Fruit fly (Drosophila melanogaster): ENCODE results near the gene 5-HT2B.

5-HT2B gene

dm6 chr3R:8669900-8670528 is 92.0 kb downstream of the 5-HT2B start (continued):
- TF ChIP-seq Gug (GFP tag; IDR thresholded peaks at IDR 0.05) (no peak), Lpt (GFP tag; optimal IDR thresholded peaks at IDR 0.05) (no peak), Hr4 (GFP tag; optimal IDR thresholded peaks at IDR 0.05) (peak; percentile 10), CG16779 (tag; optimal IDR thresholded peaks at IDR 0.05) (no peak), CG10631 (GFP tag; optimal IDR thresholded peaks at IDR 0.05) (peak; percentile 8), OdsH (GFP tag; optimal IDR thresholded peaks at IDR 0.05) (no peak), CG6163 (GFP tag; IDR thresholded peaks at IDR 0.05) (peak; percentile 71), esn (GFP tag; optimal IDR thresholded peaks at IDR 0.05) (no peak), achi (GFP tag; optimal IDR thresholded peaks at IDR 0.05) (no peak), CG7368 (GFP tag; optimal IDR thresholded peaks at IDR 0.05) (no peak), Sox102F (GFP tag; optimal IDR thresholded peaks at IDR 0.05) (no peak), fd85E (GFP tag; optimal IDR thresholded peaks at IDR 0.05) (no peak), eg (GFP tag; IDR thresholded peaks at IDR 0.05) (peak; percentile 64), CG1621 (tag; optimal IDR thresholded peaks at IDR 0.05) (no peak), CG4318 (GFP tag; optimal IDR thresholded peaks at IDR 0.05) (no peak), lz (GFP tag; optimal IDR thresholded peaks at IDR 0.05) (no peak), Sox15 (GFP tag; optimal IDR thresholded peaks at IDR 0.05) (peak; percentile 17), Ets21C (GFP tag; optimal IDR thresholded peaks at IDR 0.05) (no peak), CG11762 (GFP tag; optimal IDR thresholded peaks at IDR 0.05; ENCODE audit: insufficient read depth) (no peak), CG6808 (GFP tag; optimal IDR thresholded peaks at IDR 0.05) (no peak), net (GFP tag; optimal IDR thresholded peaks at IDR 0.05) (no peak), CG8632 (GFP tag; optimal IDR thresholded peaks at IDR 0.05) (no peak), topi (GFP tag; optimal IDR thresholded peaks at IDR 0.05) (no peak), CG31627 (GFP tag; optimal IDR thresholded peaks at IDR 0.05) (peak; percentile 24), CG6854 (GFP tag; optimal IDR thresholded peaks at IDR 0.05) (no peak), Ets96B (tag; optimal IDR thresholded peaks at IDR 0.05) (peak; percentile 39), dsx (GFP tag; optimal IDR thresholded peaks at IDR 0.05; ENCODE audit: poor library complexity, severe bottlenecking) (no peak), CG8319 (GFP tag; optimal IDR thresholded peaks at IDR 0.05) (peak; percentile 40), Smox (GFP tag; optimal IDR thresholded peaks at IDR 0.05) (no peak), CG15336 (GFP tag; IDR thresholded peaks at IDR 0.05) (peak; percentile 41), Eip75B (GFP tag; optimal IDR thresholded peaks at IDR 0.05) (peak; percentile 9)

dm6 chr3R:8670529-8671491 is 92.8 kb downstream of the 5-HT2B start, which contains the start of gene p:
p (minus strand) TSS chr3R:8670684.
- peak; percentile 73 for TF ChIP-seq CG7368 (GFP tag; optimal IDR thresholded peaks at IDR 0.05)
- peak; percentile 47 for TF ChIP-seq esn (GFP tag; optimal IDR thresholded peaks at IDR 0.05)
- peak; percentile 61 for TF ChIP-seq Sox14 (GFP tag; optimal IDR thresholded peaks at IDR 0.05)
- TF ChIP-seq Sox102F (GFP tag; optimal IDR thresholded peaks at IDR 0.05) = peak; percentile 58
- no peak for TF ChIP-seq fd59A (GFP tag; optimal IDR thresholded peaks at IDR 0.05)
- no peak for TF ChIP-seq spab (GFP tag; optimal IDR thresholded peaks at IDR 0.05)
- TF ChIP-seq Eip78C (GFP tag) = peak; percentile 87
- peak; percentile 23 for TF ChIP-seq CG8632 (GFP tag; optimal IDR thresholded peaks at IDR 0.05)
- peak; percentile 47 for TF ChIP-seq lz (GFP tag; optimal IDR thresholded peaks at IDR 0.05)
- TF ChIP-seq CG32006 (GFP tag; optimal IDR thresholded peaks at IDR 0.05) = peak; percentile 51
- peak; percentile 69 for TF ChIP-seq OdsH (GFP tag; optimal IDR thresholded peaks at IDR 0.05)
- TF ChIP-seq CG6163 (GFP tag; IDR thresholded peaks at IDR 0.05) = peak; percentile 49; the same call in 2 of the 3 replicates
- peak; percentile 15 to 33 for TF ChIP-seq salr (GFP tag; optimal IDR thresholded peaks at IDR 0.05)
- TF ChIP-seq acj6 (GFP tag; optimal IDR thresholded peaks at IDR 0.05) = peak; percentile 57
- TF ChIP-seq Smox (GFP tag; optimal IDR thresholded peaks at IDR 0.05) = peak; percentile 40
- TF ChIP-seq CG6808 (GFP tag; optimal IDR thresholded peaks at IDR 0.05) = peak; percentile 28
- TF ChIP-seq net (GFP tag; optimal IDR thresholded peaks at IDR 0.05) = peak; percentile 54
- peak; percentile 55 for TF ChIP-seq topi (GFP tag; optimal IDR thresholded peaks at IDR 0.05)
- TF ChIP-seq Hr38 (GFP tag; optimal IDR thresholded peaks at IDR 0.05) = no peak
- TF ChIP-seq Eip75B (GFP tag; optimal IDR thresholded peaks at IDR 0.05) = peak; percentile 58
- peak; percentile 53 for TF ChIP-seq CG31627 (GFP tag; optimal IDR thresholded peaks at IDR 0.05)
- no peak for TF ChIP-seq CG6854 (GFP tag; optimal IDR thresholded peaks at IDR 0.05)
- peak; percentile 37 for TF ChIP-seq CG8319 (GFP tag; optimal IDR thresholded peaks at IDR 0.05)
- peak; percentile 27; the same call in 1 of the 2 replicates for TF ChIP-seq Gug (GFP tag; IDR thresholded peaks at IDR 0.05)
- TF ChIP-seq CG8119 (GFP tag; IDR thresholded peaks at IDR 0.05) = peak; percentile 67
- TF ChIP-seq CG15336 (GFP tag; IDR thresholded peaks at IDR 0.05) = 0 out of 2 replicates have a peak, but pooled peaks have one; percentile 32
- TF ChIP-seq vri (GFP tag; optimal IDR thresholded peaks at IDR 0.05) = peak; percentile 36
- peak; percentile 37 for TF ChIP-seq CG34406 (GFP tag; optimal IDR thresholded peaks at IDR 0.05)
- TF ChIP-seq CG11902 (GFP tag; optimal IDR thresholded peaks at IDR 0.05) = peak; percentile 22
- peak; percentile 37 for TF ChIP-seq CG11762 (GFP tag; optimal IDR thresholded peaks at IDR 0.05; ENCODE audit: insufficient read depth)
- peak; percentile 80 for TF ChIP-seq fkh (GFP tag; optimal IDR thresholded peaks at IDR 0.05)
- peak; percentile 92 for TF ChIP-seq svp (GFP tag)

All from whole organism, prepupa.